Fruit fly (Drosophila melanogaster): Measurements from ENCODE around the gene fray.
A peak's percentile ranks its signal among the peaks of the same experiment; 100 is the strongest.

Gene fray

DNA sequence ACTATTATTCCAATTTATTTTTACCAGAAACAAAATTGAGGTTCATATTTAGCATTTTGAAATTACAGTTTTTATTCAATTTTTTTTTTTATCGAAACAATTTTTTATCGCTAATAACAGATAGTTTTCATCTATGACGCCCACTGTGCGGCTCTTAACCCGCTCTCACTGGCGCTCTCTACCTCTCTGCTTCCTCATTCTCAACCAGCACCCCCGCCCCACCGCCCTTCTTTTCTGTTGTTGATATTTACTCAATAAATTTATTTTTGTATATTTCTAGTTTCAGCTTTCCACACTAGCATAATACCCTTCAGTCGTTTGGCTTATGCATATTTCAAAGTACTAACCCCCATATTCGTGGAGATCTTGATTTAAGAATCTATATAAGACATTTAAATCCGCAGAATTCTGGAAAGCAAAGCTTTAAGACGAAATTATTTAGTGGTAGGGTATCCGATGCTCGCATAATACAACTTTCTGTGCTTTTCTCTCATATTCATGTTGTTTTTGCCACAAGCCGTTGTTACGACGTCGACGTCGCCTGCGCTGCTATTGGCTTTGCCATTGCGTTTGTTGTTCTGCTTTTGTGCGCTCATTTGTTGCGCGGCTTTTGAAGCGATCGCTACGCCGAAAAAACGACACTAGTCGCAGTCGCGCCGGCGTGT is 11.1 kb downstream of the fray start (continued):
- TF ChIP-seq CG2129 (GFP tag; IDR thresholded peaks at IDR 0.05; ENCODE audit: partially characterized antibody) (no peak), gt (GFP tag; IDR thresholded peaks at IDR 0.05) (peak; percentile 85), Gsc (GFP tag; IDR thresholded peaks at IDR 0.05) (peak; percentile 83), CG13123 (GFP tag; optimal IDR thresholded peaks at IDR 0.05) (peak; percentile 96), CG14014 (GFP tag; IDR thresholded peaks at IDR 0.05) (peak; percentile 91), Usf (GFP tag; optimal IDR thresholded peaks at IDR 0.05) (peak; percentile 90), pfk (GFP tag; optimal IDR thresholded peaks at IDR 0.05) (peak; percentile 75), Hr3 (GFP tag; optimal IDR thresholded peaks at IDR 0.05) (peak; percentile 97), repo (GFP tag; optimal IDR thresholded peaks at IDR 0.05) (peak; percentile 93), sqz (GFP tag; optimal IDR thresholded peaks at IDR 0.05) (peak; percentile 89), chif (GFP tag; optimal IDR thresholded peaks at IDR 0.05) (peak; percentile 96 to 98), CG43689 (GFP tag; IDR thresholded peaks at IDR 0.05) (peak; percentile 81), CG7357 (GFP tag; IDR thresholded peaks at IDR 0.05) (peak; percentile 90), CG10147 (GFP tag; optimal IDR thresholded peaks at IDR 0.05) (peak; percentile 95), Stat92E (GFP tag; optimal IDR thresholded peaks at IDR 0.05) (peak in 1 of 3 experiments; percentile 94), Camta (GFP tag; optimal IDR thresholded peaks at IDR 0.05) (peak; percentile 97), bbx (GFP tag; IDR thresholded peaks at IDR 0.05; ENCODE audit: partially characterized antibody) (peak; percentile 34; the same call in 1 of the 2 replicates), CG12391 (tag; optimal IDR thresholded peaks at IDR 0.05) (peak; percentile 97), Mrtf (GFP tag; IDR thresholded peaks at IDR 0.05) (peak; percentile 94), CG33213 (GFP tag; optimal IDR thresholded peaks at IDR 0.05) (peak; percentile 94), exex (tag; optimal IDR thresholded peaks at IDR 0.05) (peak; percentile 72), CG2712 (tag; optimal IDR thresholded peaks at IDR 0.05) (peak; percentile 98), sens (GFP tag) (peak; percentile 100), CG1024 (GFP tag; IDR thresholded peaks at IDR 0.05) (peak; percentile 88), Sox100B (GFP tag; optimal IDR thresholded peaks at IDR 0.05) (peak; percentile 99), tap (tag; optimal IDR thresholded peaks at IDR 0.05) (peak; percentile 97), Bgb (GFP tag; IDR thresholded peaks at IDR 0.05; ENCODE audit: partially characterized antibody) (peak; percentile 39; the same call in 1 of the 2 replicates), prd (optimal IDR thresholded peaks at IDR 0.05) (no peak), prd (GFP tag; IDR thresholded peaks at IDR 0.05) (peak; percentile 96), NK7.1 (GFP tag; optimal IDR thresholded peaks at IDR 0.05) (peak; percentile 95), vfl (GFP tag; optimal IDR thresholded peaks at IDR 0.05) (peak; percentile 96), dmrt11E (tag; optimal IDR thresholded peaks at IDR 0.05) (peak; percentile 95), lbe (GFP tag; optimal IDR thresholded peaks at IDR 0.05) (peak; percentile 33), CG17359 (tag; optimal IDR thresholded peaks at IDR 0.05) (peak; percentile 97), Xrp1 (GFP tag; IDR thresholded peaks at IDR 0.05) (peak; percentile 96), Gug (GFP tag; IDR thresholded peaks at IDR 0.05) (peak; percentile 91), dan (GFP tag; IDR thresholded peaks at IDR 0.05) (peak; percentile 67), CG11723 (GFP tag; optimal IDR thresholded peaks at IDR 0.05) (peak; percentile 94), Dad (GFP tag; optimal IDR thresholded peaks at IDR 0.05) (peak; percentile 95), CG7786 (GFP tag; optimal IDR thresholded peaks at IDR 0.05) (peak; percentile 96), Dek (tag; optimal IDR thresholded peaks at IDR 0.05) (peak; percentile 95), cg (GFP tag; optimal IDR thresholded peaks at IDR 0.05) (no peak), CG6854 (GFP tag; optimal IDR thresholded peaks at IDR 0.05) (peak; percentile 93), Eip74EF (GFP tag; optimal IDR thresholded peaks at IDR 0.05) (peak in 1 of 2 experiments; percentile 98), CG16813 (GFP tag; IDR thresholded peaks at IDR 0.05; ENCODE audit: partially characterized antibody) (no peak), dm (GFP tag; optimal IDR thresholded peaks at IDR 0.05) (peak; percentile 88), ssp (GFP tag; IDR thresholded peaks at IDR 0.05) (peak; percentile 90), CG10959 (GFP tag; IDR thresholded peaks at IDR 0.05) (peak; percentile 91), CTCF (GFP tag; optimal IDR thresholded peaks at IDR 0.05) (peak; percentile 63), eyg (GFP tag; optimal IDR thresholded peaks at IDR 0.05) (peak; percentile 92)
